Fruit fly (Drosophila melanogaster) whole organism, pupa: ENCODE data around the gene CG13676.

Experiments used
- CG9948 ChIP-seq: fragments of 200-800 bp; sonication (Bioruptor generic); optimal IDR thresholded peaks from 2 replicates; lab custom pipeline; 2018; ENCODE audit warnings: missing biosample characterization, mild to moderate bottlenecking, missing genetic modification characterization, moderate library complexity
- D1 ChIP-seq: fragments of 200-800 bp; sonication (Bioruptor generic); optimal IDR thresholded peaks from 2 replicates; lab custom pipeline; 2018; ENCODE audit warnings: missing biosample characterization, mild to moderate bottlenecking, missing genetic modification characterization, moderate library complexity
- Pif1B ChIP-seq: fragments of 200-800 bp; sonication (Bioruptor generic); optimal IDR thresholded peaks from 3 replicates; lab custom pipeline; 2016; ENCODE audit warnings: missing biosample characterization, missing genetic modification characterization

DNA sequence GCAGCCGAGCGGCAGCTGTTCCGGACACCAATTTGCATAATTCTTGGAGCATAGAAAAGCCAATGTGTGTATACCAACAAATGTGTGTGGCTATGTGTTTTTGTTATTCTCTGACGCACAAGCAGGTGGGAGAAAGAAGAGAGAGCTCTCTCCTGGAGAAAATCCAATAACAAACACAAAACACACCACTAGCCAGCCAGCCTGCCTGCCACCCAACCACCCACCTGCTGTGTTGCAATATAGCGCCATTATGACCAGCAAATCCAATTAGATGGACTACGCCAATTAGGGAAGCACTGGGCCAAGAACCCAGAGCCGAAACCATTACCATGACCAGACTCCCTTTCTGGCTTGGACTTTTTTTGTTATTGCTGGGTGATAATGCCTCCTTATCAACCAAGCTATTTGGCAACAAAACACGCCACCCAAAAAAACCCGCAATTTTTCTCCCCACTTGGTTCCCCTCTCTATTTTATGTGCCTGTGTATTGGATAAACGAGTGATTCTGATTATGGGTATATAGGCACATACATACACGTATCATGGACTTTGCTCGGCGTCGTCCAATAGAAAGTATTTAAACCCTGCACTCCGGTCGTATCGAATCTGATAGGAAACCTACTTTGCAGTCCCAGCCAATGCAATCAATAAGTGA, 23.1 kb downstream of the CG13676 start:
- TF ChIP-seq Pif1B = no peak
- TF ChIP-seq D1 = no peak
- no peak for TF ChIP-seq CG9948 (tag; lab: Kevin White, UChicago)
